Worm (Caenorhabditis elegans): Measurements from ENCODE around the gene dsl-1.

Gene dsl-1

DNA sequence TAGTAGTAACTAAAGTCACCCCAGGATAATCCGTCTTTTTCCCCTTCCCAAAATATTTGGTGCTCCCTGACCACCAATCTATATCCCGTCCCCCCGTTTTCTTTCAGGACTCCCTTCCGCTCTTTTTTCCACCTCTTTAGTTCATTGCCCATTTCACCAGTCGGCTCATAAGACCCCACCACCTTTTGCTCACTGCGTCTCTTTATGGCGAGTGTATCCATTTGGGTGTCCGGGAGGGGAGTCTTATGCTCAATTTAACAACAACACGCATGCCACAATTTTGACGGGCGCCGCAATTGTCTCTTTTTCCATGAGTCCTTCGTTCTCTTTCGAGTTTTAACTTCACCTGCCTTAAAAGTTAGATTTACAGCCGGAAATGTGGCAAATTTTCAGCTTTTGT is 5.3 kb upstream of the dsl-1 start (continued):
- no peak for TF ChIP-seq ZK337.2 (GFP tag; IDR thresholded peaks at IDR 0.05)
- TF ChIP-seq mdl-1 (tag; optimal IDR thresholded peaks at IDR 0.05) = peak in 1 of 2 experiments; percentile 9
- TF ChIP-seq mep-1 (tag; optimal IDR thresholded peaks at IDR 0.05) = peak; percentile 30
- TF ChIP-seq spr-3 (GFP tag; optimal IDR thresholded peaks at IDR 0.05) = no peak
- no peak for TF ChIP-seq zag-1 (tag; optimal IDR thresholded peaks at IDR 0.05)
- no peak for TF ChIP-seq tra-1 (GFP tag; IDR thresholded peaks at IDR 0.05)
- TF ChIP-seq ceh-82 (tag; optimal IDR thresholded peaks at IDR 0.05) = no peak
- TF ChIP-seq jun-1 (tag; optimal IDR thresholded peaks at IDR 0.05) = no peak
- TF ChIP-seq hlh-30 (tag; optimal IDR thresholded peaks at IDR 0.05; ENCODE audit: insufficient read depth) = peak; percentile 80
- TF ChIP-seq egl-43 (GFP tag; IDR thresholded peaks at IDR 0.05) = no peak
- no peak for TF ChIP-seq ceh-20 (GFP tag; IDR thresholded peaks at IDR 0.05)
- TF ChIP-seq hmg-1.1 (GFP tag; IDR thresholded peaks at IDR 0.05) = no peak
- TF ChIP-seq dve-1 (tag; optimal IDR thresholded peaks at IDR 0.05; ENCODE audit: insufficient read depth) = no peak
- TF ChIP-seq hif-1 (tag; optimal IDR thresholded peaks at IDR 0.05) = no peak
- peak; percentile 6 for TF ChIP-seq nhr-11 (tag; optimal IDR thresholded peaks at IDR 0.05)
- no peak for TF ChIP-seq F44E2.7 (GFP tag; IDR thresholded peaks at IDR 0.05)
- peak; percentile 15 for TF ChIP-seq aha-1 (tag)
- peak; percentile 25 for TF ChIP-seq mes-2 (tag; optimal IDR thresholded peaks at IDR 0.05; ENCODE audit: poor library complexity, severe bottlenecking)
- TF ChIP-seq egl-27 (tag; optimal IDR thresholded peaks at IDR 0.05) = no peak
- no peak for TF ChIP-seq lin-29 (GFP tag; IDR thresholded peaks at IDR 0.05)
- no peak for TF ChIP-seq Y105C5A.15 (GFP tag; IDR thresholded peaks at IDR 0.05)
- TF ChIP-seq rbr-2 (tag; optimal IDR thresholded peaks at IDR 0.05) = peak; percentile 19
- no peak for TF ChIP-seq fkh-10 (GFP tag; optimal IDR thresholded peaks at IDR 0.05)
- no peak for TF ChIP-seq lin-39 (tag; optimal IDR thresholded peaks at IDR 0.05)
- TF ChIP-seq hlh-11 (tag; optimal IDR thresholded peaks at IDR 0.05) = no peak
- TF ChIP-seq saeg-2 (GFP tag; IDR thresholded peaks at IDR 0.05) = no peak
- no peak for TF ChIP-seq lir-3 (tag; optimal IDR thresholded peaks at IDR 0.05)
- no peak for TF ChIP-seq sdz-12 (GFP tag; optimal IDR thresholded peaks at IDR 0.05)
- TF ChIP-seq D1046.2 (GFP tag; IDR thresholded peaks at IDR 0.05) = no peak
- no peak for TF ChIP-seq cey-2 (tag; optimal IDR thresholded peaks at IDR 0.05; ENCODE audit: borderline replicate concordance, insufficient read depth)
- no peak for TF ChIP-seq spr-1 (tag; optimal IDR thresholded peaks at IDR 0.05)
- no peak for TF ChIP-seq dmd-9 (GFP tag; IDR thresholded peaks at IDR 0.05)

DNA sequence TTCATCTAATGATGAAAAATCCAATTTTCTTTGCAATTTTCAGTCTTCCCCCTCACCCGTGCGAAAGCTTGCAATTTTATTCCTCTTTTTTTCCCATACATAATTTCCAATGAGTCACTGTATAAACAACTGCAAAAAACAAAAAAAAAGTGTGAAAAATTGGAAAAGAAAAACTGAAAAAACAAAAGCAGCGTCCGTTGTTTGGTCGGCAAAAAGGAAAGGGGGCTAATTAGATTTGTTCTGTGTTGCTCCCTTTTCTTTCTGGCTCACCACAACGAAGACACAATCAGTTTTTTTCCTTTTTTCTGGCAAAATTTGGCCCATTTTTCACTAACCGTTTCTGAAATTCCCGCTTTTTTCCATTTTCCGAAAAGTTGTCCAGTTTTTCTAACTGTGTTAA is 4.5 kb upstream of the dsl-1 start:
- TF ChIP-seq ceh-82 (tag; optimal IDR thresholded peaks at IDR 0.05) = no peak
- peak; percentile 76 for TF ChIP-seq ces-1 (GFP tag; optimal IDR thresholded peaks at IDR 0.05)
- no peak for TF ChIP-seq nhr-25 (tag; optimal IDR thresholded peaks at IDR 0.05; ENCODE audit: borderline replicate concordance, insufficient read depth)
- no peak for TF ChIP-seq nhr-48 (tag; optimal IDR thresholded peaks at IDR 0.05)

DNA sequence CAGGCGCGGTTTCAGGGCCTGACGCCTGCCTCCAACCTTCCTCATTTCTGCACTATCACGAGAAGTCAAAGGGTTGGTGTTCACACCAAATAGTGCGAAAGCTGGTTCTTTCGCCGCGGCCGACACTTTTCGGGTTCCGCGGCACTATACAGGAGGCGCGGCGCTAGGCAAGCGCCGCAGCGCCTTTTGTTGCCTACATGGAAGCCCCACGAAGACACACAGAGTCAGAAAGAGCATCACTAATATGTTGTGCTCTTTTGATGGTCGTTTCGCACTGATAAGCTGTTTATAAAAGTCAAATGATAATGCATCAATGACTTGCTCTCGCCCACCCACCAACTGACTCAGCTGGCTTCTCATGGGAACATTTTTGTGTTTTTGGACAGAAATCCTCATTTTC is 4.0 kb upstream of the dsl-1 start:
- TF ChIP-seq gei-8 (GFP tag; optimal IDR thresholded peaks at IDR 0.05) = no peak
- no peak for TF ChIP-seq nhr-48 (tag; optimal IDR thresholded peaks at IDR 0.05)
- TF ChIP-seq dmd-6 (GFP tag; IDR thresholded peaks at IDR 0.05) = peak; percentile 51
- 0 out of 2 replicates have a peak, but pooled peaks have one; percentile 41 for TF ChIP-seq lim-7 (GFP tag; IDR thresholded peaks at IDR 0.05)
- peak; percentile 65 for TF ChIP-seq hlh-11 (tag; optimal IDR thresholded peaks at IDR 0.05)
- TF ChIP-seq nhr-28 (tag; optimal IDR thresholded peaks at IDR 0.05) = peak; percentile 55
- no peak for TF ChIP-seq tag-97 (GFP tag; IDR thresholded peaks at IDR 0.05)
- no peak for TF ChIP-seq jun-1 (tag; optimal IDR thresholded peaks at IDR 0.05)
- TF ChIP-seq vab-7 (GFP tag; IDR thresholded peaks at IDR 0.05) = no peak
- no peak for TF ChIP-seq lin-1 (GFP tag; IDR thresholded peaks at IDR 0.05)
- TF ChIP-seq zag-1 (tag; optimal IDR thresholded peaks at IDR 0.05) = no peak
- TF ChIP-seq F44E2.7 (GFP tag; IDR thresholded peaks at IDR 0.05) = no peak
- no peak for TF ChIP-seq daf-12 (tag; optimal IDR thresholded peaks at IDR 0.05)
- TF ChIP-seq daf-16 (GFP tag; optimal IDR thresholded peaks at IDR 0.05) = no peak
- peak; percentile 52 for TF ChIP-seq daf-16 (tag; optimal IDR thresholded peaks at IDR 0.05)
- no peak for TF ChIP-seq D1046.2 (GFP tag; IDR thresholded peaks at IDR 0.05)
- TF ChIP-seq fkh-10 (GFP tag; optimal IDR thresholded peaks at IDR 0.05) = no peak
- no peak for TF ChIP-seq zfp-3 (GFP tag; conservative IDR thresholded peaks at IDR 0.05)
- TF ChIP-seq dmd-8 (GFP tag; IDR thresholded peaks at IDR 0.05) = no peak
- TF ChIP-seq set-16 (GFP tag; IDR thresholded peaks at IDR 0.05) = peak; percentile 69
- peak; percentile 40; the same call in 1 of the 2 replicates for TF ChIP-seq php-3 (GFP tag; IDR thresholded peaks at IDR 0.05)
